Fruit fly (Drosophila melanogaster) S2 (cell line): ENCODE measurements around the gene CG43221.

ENCODE experiments used
- CG8478 ChIP-seq: fragments of >200 bp; optimal IDR thresholded peaks from 2 replicates; lab custom pipeline; 2018
- CTCF ChIP-seq, 2 experiments: fragments of >200 bp; optimal IDR thresholded peaks; 2 replicates each; lab custom pipeline; 2018

DNA sequence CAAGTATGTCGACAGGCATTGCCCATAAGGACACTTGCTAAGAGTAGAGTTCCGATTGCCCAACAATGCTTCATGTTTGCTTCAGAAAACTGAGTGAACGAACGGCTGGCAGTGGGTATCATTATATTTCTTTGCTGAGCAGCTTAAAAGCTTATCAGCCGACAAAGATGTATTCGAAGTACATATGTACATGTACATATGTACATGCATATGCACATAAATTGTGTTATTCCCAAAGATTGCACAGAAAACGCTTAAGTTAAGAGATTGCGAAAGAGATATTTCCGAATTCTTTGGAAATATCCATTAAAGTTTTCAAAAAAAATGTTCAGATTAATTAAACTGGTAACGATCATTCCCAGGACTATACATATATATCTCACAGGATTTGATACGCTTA lies 29.7 kb upstream of the CG43221 start, which contains the start of gene SPH93:
- no peak for TF ChIP-seq CTCF (optimal IDR thresholded peaks at IDR 0.05; lab: Kevin White, UChicago)
- no peak for TF ChIP-seq CG8478
